Fruit fly (Drosophila melanogaster): Measurements from ENCODE around the gene spd-2.

- no peak for TF ChIP-seq Hr78 (GFP tag; optimal IDR thresholded peaks at IDR 0.05)
- TF ChIP-seq br (GFP tag; optimal IDR thresholded peaks at IDR 0.05) = no peak
- no peak for TF ChIP-seq fru (GFP tag; optimal IDR thresholded peaks at IDR 0.05)
- no peak for TF ChIP-seq psq (GFP tag; optimal IDR thresholded peaks at IDR 0.05)
- TF ChIP-seq h (GFP tag; optimal IDR thresholded peaks at IDR 0.05) = no peak
Observed at dm6 chr3L:16631844-16632537, 37.2 kb upstream of the spd-2 start.

Data from whole organism, wandering third instar larva.